Worm (Caenorhabditis elegans) whole organism, L4 larva: ENCODE measurements around the gene imb-2.

Experiments
- F26F4.8 ChIP-seq: fragments of 200-800 bp; sonication (Bioruptor generic); conservative IDR thresholded peaks from 2 replicates; pipeline ENCODE4 v1.3.6; 2022; ENCODE audit warnings: missing genetic modification characterization, missing compliant biosample characterization
- F37D6.2 ChIP-seq: sonication (generic microtip); optimal IDR thresholded peaks from 2 replicates; lab custom pipeline; 2016; ENCODE audit warnings: mild to moderate bottlenecking, missing genetic modification characterization, missing compliant biosample characterization
- F44E2.7 ChIP-seq: fragments of 200-800 bp; sonication (Bioruptor generic); IDR thresholded peaks from 2 replicates; pipeline ENCODE4 v2.1.2; 2022; ENCODE audit warnings: missing genetic modification characterization, missing compliant biosample characterization
- F49E8.2 ChIP-seq: sonication (generic microtip); optimal IDR thresholded peaks from 2 replicates; lab custom pipeline; 2016; ENCODE audit warnings: missing compliant biosample characterization, mild to moderate bottlenecking, missing genetic modification characterization, borderline replicate concordance
- ZK337.2 ChIP-seq: fragments of 200-800 bp; sonication (Bioruptor generic); IDR thresholded peaks from 2 replicates; pipeline ENCODE4 v1.3.6; 2022; ENCODE audit warnings: missing genetic modification reagents, missing genetic modification characterization, missing compliant biosample characterization
- aha-1 ChIP-seq: fragments of 150-350 bp; peaks from one replicate; lab custom pipeline; 2014; ENCODE audit warnings: missing biosample characterization, missing genetic modification characterization
- aly-2 ChIP-seq: sonication (generic microtip); optimal IDR thresholded peaks from 2 replicates; lab custom pipeline; 2018; ENCODE audit warnings: missing biosample characterization, missing genetic modification characterization
- ceh-20 ChIP-seq: fragments of 200-800 bp; sonication (Bioruptor generic); IDR thresholded peaks from 2 replicates; pipeline ENCODE4 v1.3.6; 2022; ENCODE audit warnings: missing genetic modification reagents, missing genetic modification characterization, missing compliant biosample characterization
- ceh-44 ChIP-seq: fragments of 200-800 bp; sonication (Bioruptor generic); IDR thresholded peaks from 2 replicates; pipeline ENCODE4 v1.3.6; 2022; ENCODE audit warnings: missing genetic modification reagents, missing genetic modification characterization, missing compliant biosample characterization
- ceh-82 ChIP-seq: sonication (generic microtip); optimal IDR thresholded peaks from 2 replicates; lab custom pipeline; 2017; ENCODE audit warnings: missing biosample characterization, missing genetic modification characterization
- ces-1 ChIP-seq: fragments of 150-350 bp; sonication (generic microtip); optimal IDR thresholded peaks from 4 replicates; lab custom pipeline; 2014; ENCODE audit warnings: missing biosample characterization, missing genetic modification reagents, missing genetic modification characterization
- ctbp-1 ChIP-seq: fragments of 200-800 bp; sonication (Bioruptor generic); IDR thresholded peaks from 2 replicates; pipeline ENCODE4 v1.3.6; 2022; ENCODE audit warnings: missing genetic modification reagents, missing genetic modification characterization, missing compliant biosample characterization
- daf-12 ChIP-seq: fragments of 150-350 bp; optimal IDR thresholded peaks from 2 replicates; lab custom pipeline; 2014; ENCODE audit warnings: missing biosample characterization, missing genetic modification reagents, missing genetic modification characterization
- daf-16 ChIP-seq, 3 experiments: sonication (generic microtip); optimal IDR thresholded peaks; 2 replicates each; lab custom pipeline; 2016 to 2017; ENCODE audit warnings: missing genetic modification characterization in 3 of 3, missing genetic modification reagents in 3 of 3, mild to moderate bottlenecking in 2 of 3, missing compliant biosample characterization in 2 of 3, missing biosample characterization in 1 of 3, moderate library complexity in 1 of 3
- dmd-6 ChIP-seq: fragments of 200-800 bp; sonication (Bioruptor generic); IDR thresholded peaks from 2 replicates; pipeline ENCODE4 v1.3.6; 2022; ENCODE audit warnings: missing genetic modification reagents, missing genetic modification characterization, missing compliant biosample characterization
- dpl-1 ChIP-seq: fragments of 150-350 bp; optimal IDR thresholded peaks from 2 replicates; lab custom pipeline; 2014; ENCODE audit warnings: missing biosample characterization, missing genetic modification reagents, missing genetic modification characterization
- dve-1 ChIP-seq: sonication (generic microtip); optimal IDR thresholded peaks from 2 replicates; lab custom pipeline; 2017; ENCODE audit warnings: antibody characterized with exemption, mild to moderate bottlenecking, missing genetic modification characterization, missing compliant biosample characterization; ENCODE audit not compliant: insufficient read depth
- egl-43 ChIP-seq: fragments of 200-800 bp; sonication (Bioruptor generic); IDR thresholded peaks from 2 replicates; pipeline ENCODE4 v1.3.6; 2022; ENCODE audit warnings: missing genetic modification reagents, missing genetic modification characterization, missing compliant biosample characterization
- fkh-10 ChIP-seq: fragments of 150-350 bp; optimal IDR thresholded peaks from 2 replicates; lab custom pipeline; 2014; ENCODE audit warnings: missing biosample characterization, missing genetic modification reagents, missing genetic modification characterization
- fos-1 ChIP-seq: fragments of 150-350 bp; optimal IDR thresholded peaks from 2 replicates; lab custom pipeline; 2014; ENCODE audit warnings: missing biosample characterization, missing genetic modification characterization
- gei-8 ChIP-seq: fragments of 200-800 bp; sonication (Bioruptor generic); optimal IDR thresholded peaks from 2 replicates; lab custom pipeline; 2018; ENCODE audit warnings: mild to moderate bottlenecking, missing genetic modification characterization, missing compliant biosample characterization
- hif-1 ChIP-seq, 2 experiments: sonication (generic microtip); optimal IDR thresholded peaks; 2 replicates each; lab custom pipeline; 2016 to 2017; ENCODE audit warnings: missing compliant biosample characterization in 2 of 2, missing genetic modification characterization in 2 of 2, missing genetic modification reagents in 2 of 2, missing genotype in 2 of 2, mild to moderate bottlenecking in 1 of 2
- hlh-11 ChIP-seq: fragments of 200-800 bp; sonication (Bioruptor generic); optimal IDR thresholded peaks from 2 replicates; lab custom pipeline; 2018; ENCODE audit warnings: mild to moderate bottlenecking, missing genetic modification characterization, missing compliant biosample characterization
- hlh-30 ChIP-seq: sonication (generic microtip); optimal IDR thresholded peaks from 2 replicates; lab custom pipeline; 2017; ENCODE audit warnings: antibody characterized with exemption, mild to moderate bottlenecking, missing genetic modification characterization, missing compliant biosample characterization; ENCODE audit not compliant: insufficient read depth
- hmg-1.1 ChIP-seq: fragments of 200-800 bp; sonication (Bioruptor generic); IDR thresholded peaks from 2 replicates; pipeline ENCODE4 v1.3.6; 2022; ENCODE audit warnings: missing genetic modification reagents, missing genetic modification characterization, missing compliant biosample characterization
- lim-7 ChIP-seq: fragments of 200-800 bp; sonication (Bioruptor generic); IDR thresholded peaks from 2 replicates; pipeline ENCODE4 v1.3.6; 2022; ENCODE audit warnings: missing genetic modification characterization, missing compliant biosample characterization
- lin-38 ChIP-seq: fragments of 200-800 bp; sonication (Bioruptor generic); IDR thresholded peaks from 2 replicates; pipeline ENCODE4 v1.3.6; 2022; ENCODE audit warnings: missing genetic modification reagents, missing genetic modification characterization, missing compliant biosample characterization
- lsy-2 ChIP-seq, 2 experiments: fragments of 150-350 bp in 1 of 2; sonication (generic microtip) in 1 of 2; optimal IDR thresholded peaks; 2 replicates each; lab custom pipeline; 2014 to 2017; ENCODE audit warnings: missing biosample characterization in 2 of 2, missing genetic modification characterization in 2 of 2
- mdl-1 ChIP-seq, 2 experiments: fragments of 150-350 bp in 1 of 2; sonication (generic microtip) in 1 of 2; optimal IDR thresholded peaks; 2 replicates each; lab custom pipeline; 2014 to 2017; ENCODE audit warnings: missing biosample characterization in 2 of 2, missing genetic modification characterization in 2 of 2
- mep-1 ChIP-seq: fragments of 150-350 bp; sonication (generic microtip); optimal IDR thresholded peaks from 3 replicates; lab custom pipeline; 2014; ENCODE audit warnings: missing biosample characterization, missing genetic modification characterization
- mes-2 ChIP-seq: sonication (generic microtip); optimal IDR thresholded peaks from 2 replicates; lab custom pipeline; 2016; ENCODE audit warnings: missing genotype, mild to moderate bottlenecking, missing genetic modification characterization, missing compliant biosample characterization; ENCODE audit not compliant: poor library complexity, severe bottlenecking
- mxl-3 ChIP-seq: fragments of 200-800 bp; sonication (Bioruptor generic); optimal IDR thresholded peaks from 2 replicates; lab custom pipeline; 2018; ENCODE audit warnings: mild to moderate bottlenecking, missing genetic modification characterization, missing compliant biosample characterization
- nhr-10 ChIP-seq: fragments of 150-350 bp; optimal IDR thresholded peaks from 2 replicates; lab custom pipeline; 2014; ENCODE audit warnings: missing biosample characterization, missing genetic modification characterization
- nhr-102 ChIP-seq: sonication (generic microtip); optimal IDR thresholded peaks from 2 replicates; lab custom pipeline; 2016; ENCODE audit warnings: mild to moderate bottlenecking, missing genetic modification characterization, moderate library complexity, missing compliant biosample characterization
- nhr-11 ChIP-seq: fragments of 150-350 bp; optimal IDR thresholded peaks from 2 replicates; lab custom pipeline; 2014; ENCODE audit warnings: missing biosample characterization, missing genetic modification characterization
- nhr-28 ChIP-seq: fragments of 150-350 bp; optimal IDR thresholded peaks from 2 replicates; lab custom pipeline; 2014; ENCODE audit warnings: missing biosample characterization, missing genetic modification characterization
- nhr-42 ChIP-seq: fragments of 200-800 bp; sonication (Bioruptor generic); IDR thresholded peaks from 2 replicates; pipeline ENCODE4 v1.3.6; 2022; ENCODE audit warnings: missing genetic modification characterization, missing compliant biosample characterization
- nhr-6 ChIP-seq: fragments of 150-350 bp; optimal IDR thresholded peaks from 2 replicates; lab custom pipeline; 2014; ENCODE audit warnings: missing biosample characterization, missing genetic modification characterization
- nhr-77 ChIP-seq: fragments of 150-350 bp; optimal IDR thresholded peaks from 2 replicates; lab custom pipeline; 2014; ENCODE audit warnings: missing biosample characterization, missing genetic modification characterization
- pha-4 ChIP-seq, 2 experiments: fragments of 150-350 bp in 1 of 2; fragments of 200-800 bp in 1 of 2; sonication (Bioruptor generic) in 1 of 2; IDR thresholded peaks in 1 of 2; optimal IDR thresholded peaks in 1 of 2; 2 replicates each; pipeline versions ENCODE4 v1.3.6 to Lab custom; 2014 to 2022; ENCODE audit warnings: missing genetic modification characterization in 2 of 2, missing genetic modification reagents in 2 of 2, missing biosample characterization in 1 of 2, missing compliant biosample characterization in 1 of 2
- rbr-2 ChIP-seq: sonication (generic microtip); optimal IDR thresholded peaks from 2 replicates; lab custom pipeline; 2016; ENCODE audit warnings: missing genotype, missing genetic modification characterization, missing compliant biosample characterization
- snpc-1.2 ChIP-seq: fragments of 200-800 bp; sonication (Bioruptor generic); IDR thresholded peaks from 2 replicates; pipeline ENCODE4 v1.3.6; 2022; ENCODE audit warnings: missing genetic modification reagents, missing genetic modification characterization, missing compliant biosample characterization
- spr-1 ChIP-seq: sonication (generic microtip); optimal IDR thresholded peaks from 2 replicates; lab custom pipeline; 2016; ENCODE audit warnings: mild to moderate bottlenecking, missing genetic modification characterization, missing compliant biosample characterization
- unc-130 ChIP-seq: sonication (generic microtip); optimal IDR thresholded peaks from 2 replicates; lab custom pipeline; 2016; ENCODE audit warnings: missing genetic modification reagents, missing genetic modification characterization, missing compliant biosample characterization
- unc-62 ChIP-seq, 3 experiments: fragments of 150-350 bp in 1 of 3; sonication (generic microtip); optimal IDR thresholded peaks in 2 of 3; peaks in 1 of 3; 1 replicate in 1 of 3; 2 replicates in 2 of 3; lab custom pipeline; 2014 to 2017; ENCODE audit warnings: missing biosample characterization in 3 of 3, missing genetic modification characterization in 3 of 3, missing genetic modification reagents in 3 of 3, missing genotype in 1 of 3
- vab-7 ChIP-seq: fragments of 200-800 bp; sonication (Bioruptor generic); IDR thresholded peaks from 2 replicates; pipeline ENCODE4 v1.3.6; 2022; ENCODE audit warnings: missing genetic modification reagents, missing genetic modification characterization, missing compliant biosample characterization
- zfp-2 ChIP-seq: sonication (generic microtip); optimal IDR thresholded peaks from 2 replicates; lab custom pipeline; 2016; ENCODE audit warnings: mild to moderate bottlenecking, missing genetic modification characterization, missing compliant biosample characterization
- ztf-7 ChIP-seq: fragments of 150-350 bp; optimal IDR thresholded peaks from 2 replicates; lab custom pipeline; 2014; ENCODE audit warnings: missing biosample characterization, missing genetic modification characterization

imb-2 gene

DNA sequence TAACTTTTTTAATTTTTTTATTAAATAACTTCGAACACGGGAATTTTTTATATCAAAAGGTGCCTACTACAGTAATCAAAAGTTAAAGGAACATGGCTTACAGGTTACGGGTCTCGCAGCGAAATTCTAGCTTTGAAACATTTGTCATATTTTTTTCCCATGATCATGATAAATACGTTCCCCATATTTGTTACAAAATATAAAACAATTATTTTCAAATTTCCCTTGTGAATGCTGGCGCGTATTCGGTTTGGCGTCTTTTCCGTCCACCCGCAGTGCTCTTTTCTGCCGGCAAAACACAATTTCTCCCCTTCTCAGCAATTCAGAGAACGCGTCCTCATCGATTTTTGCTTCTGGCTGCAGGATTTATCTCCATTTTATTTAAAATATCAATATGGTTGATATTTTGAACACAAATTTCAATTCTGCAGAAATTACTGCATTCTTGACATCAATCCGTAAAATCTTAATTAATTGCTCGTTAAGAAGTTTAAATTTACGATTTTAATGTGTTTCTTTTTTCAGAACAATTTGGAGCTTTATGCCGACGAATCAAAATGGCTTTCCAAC, at the start of gene imb-2:
Gene imb-2 (plus strand): TSS at position 520 of the 570 bp plus-strand sequence.
- TF ChIP-seq aha-1 (tag; lab: Kevin White, UChicago) (peak; percentile 83), hlh-11 (tag; lab: Kevin White, UChicago) (peak; percentile 26), pha-4 (GFP tag; IDR thresholded peaks at IDR 0.05; lab: Robert Waterston, UW) (no peak), pha-4 (tag; optimal IDR thresholded peaks at IDR 0.05; lab: Kevin White, UChicago) (no peak), lim-7 (no peak), unc-62 (GFP tag; optimal IDR thresholded peaks at IDR 0.05 in 1 of 2; lab: Kevin White, UChicago) (peak in 1 of 2 experiments; percentile 84), unc-62 (tag; optimal IDR thresholded peaks at IDR 0.05; lab: Kevin White, UChicago) (no peak), egl-43 (no peak), spr-1 (tag; lab: Kevin White, UChicago) (no peak), lin-38 (peak; percentile 61), ceh-20 (GFP tag; lab: Robert Waterston, UW) (no peak), nhr-6 (tag; lab: Kevin White, UChicago) (peak; percentile 50), lsy-2 (tag; optimal IDR thresholded peaks at IDR 0.05; lab: Kevin White, UChicago) (peak in 1 of 2 experiments; percentile 91), vab-7 (GFP tag; lab: Robert Waterston, UW) (peak; percentile 38; the same call in 1 of the 2 replicates), F26F4.8 (no peak), gei-8 (GFP tag; lab: Kevin White, UChicago) (no peak), ceh-82 (tag; lab: Kevin White, UChicago) (no peak), snpc-1.2 (GFP tag; lab: Robert Waterston, UW) (no peak), dve-1 (tag; lab: Kevin White, UChicago) (peak; percentile 45), nhr-10 (tag; lab: Kevin White, UChicago) (no peak), dpl-1 (peak; percentile 78), F44E2.7 (GFP tag; lab: Robert Waterston, UW) (no peak), nhr-11 (tag; lab: Kevin White, UChicago) (peak; percentile 12), daf-16 (GFP tag; optimal IDR thresholded peaks at IDR 0.05; lab: Kevin White, UChicago) (no peak), daf-16 (tag; optimal IDR thresholded peaks at IDR 0.05; lab: Kevin White, UChicago) (peak; percentile 48), dmd-6 (GFP tag; lab: Robert Waterston, UW) (0 out of 2 replicates have a peak, but pooled peaks have one; percentile 16), hmg-1.1 (GFP tag; lab: Robert Waterston, UW) (0 out of 2 replicates have a peak, but pooled peaks have one; percentile 43), F49E8.2 (peak; percentile 28), mep-1 (tag; lab: Kevin White, UChicago) (peak; percentile 76), mes-2 (tag; lab: Kevin White, UChicago) (peak; percentile 70), fos-1 (tag; lab: Kevin White, UChicago) (no peak), ces-1 (GFP tag; lab: Kevin White, UChicago) (no peak), fkh-10 (GFP tag; lab: Kevin White, UChicago) (peak; percentile 67), rbr-2 (peak; percentile 57), zfp-2 (no peak), daf-12 (tag; lab: Kevin White, UChicago) (no peak), nhr-77 (tag; lab: Kevin White, UChicago) (peak; percentile 85), unc-130 (peak; percentile 2), ceh-44 (GFP tag; lab: Robert Waterston, UW) (no peak), nhr-102 (no peak), nhr-28 (peak; percentile 13), hlh-30 (tag; lab: Kevin White, UChicago) (peak; percentile 66), ztf-7 (tag; lab: Kevin White, UChicago) (no peak), mdl-1 (tag; optimal IDR thresholded peaks at IDR 0.05; lab: Kevin White, UChicago) (peak in 1 of 2 experiments; percentile 16), hif-1 (tag; optimal IDR thresholded peaks at IDR 0.05; lab: Kevin White, UChicago) (peak in 1 of 2 experiments; percentile 64), aly-2 (tag; lab: Kevin White, UChicago) (no peak), nhr-42 (GFP tag; lab: Robert Waterston, UW) (peak; percentile 20; the same call in 1 of the 2 replicates), ZK337.2 (no peak), F37D6.2 (peak; percentile 25), mxl-3 (GFP tag; lab: Kevin White, UChicago) (peak; percentile 13), ctbp-1 (GFP tag; lab: Robert Waterston, UW) (no peak)
